Fruit fly (Drosophila melanogaster) whole organism, pupa: ENCODE data around the gene KP78b.

Source experiments
- CG10348 ChIP-seq: fragments of 200-800 bp; sonication (Bioruptor generic); IDR thresholded peaks from 2 replicates; pipeline ENCODE4 v1.3.6; 2022; ENCODE audit warnings: missing biosample characterization, missing genetic modification characterization
- CG12605 ChIP-seq: fragments of 200-800 bp; sonication (Bioruptor generic); IDR thresholded peaks from 2 replicates; pipeline ENCODE4 v1.3.6; 2022; ENCODE audit warnings: missing biosample characterization, missing genetic modification characterization
- CG13204 ChIP-seq: fragments of 200-800 bp; sonication (Bioruptor generic); optimal IDR thresholded peaks from 2 replicates; lab custom pipeline; 2018; ENCODE audit warnings: missing biosample characterization, mild to moderate bottlenecking, missing genetic modification characterization, moderate library complexity
- CG14655 ChIP-seq: fragments of 200-800 bp; sonication (Bioruptor generic); optimal IDR thresholded peaks from 3 replicates; lab custom pipeline; 2017; ENCODE audit warnings: mild to moderate bottlenecking, missing biosample characterization, missing genetic modification reagents, missing genetic modification characterization
- CG15710 ChIP-seq: fragments of 200-800 bp; sonication (Bioruptor generic); optimal IDR thresholded peaks from 2 replicates; lab custom pipeline; 2018; ENCODE audit warnings: missing biosample characterization, mild to moderate bottlenecking, missing genetic modification characterization, moderate library complexity
- CG17806 ChIP-seq: fragments of 200-800 bp; sonication (Bioruptor generic); optimal IDR thresholded peaks from 2 replicates; lab custom pipeline; 2018; ENCODE audit warnings: missing biosample characterization, mild to moderate bottlenecking, missing genetic modification characterization, moderate library complexity
- CG32121 ChIP-seq: fragments of 200-800 bp; sonication (Bioruptor generic); IDR thresholded peaks from 2 replicates; pipeline ENCODE4 v1.3.6; 2022; ENCODE audit warnings: missing biosample characterization, missing genetic modification characterization
- CG34367 ChIP-seq: fragments of 200-800 bp; sonication (Bioruptor generic); optimal IDR thresholded peaks from 2 replicates; lab custom pipeline; 2018; ENCODE audit warnings: missing biosample characterization, mild to moderate bottlenecking, missing genetic modification characterization
- CG4496 ChIP-seq: fragments of 200-800 bp; sonication (Bioruptor generic); IDR thresholded peaks from 3 replicates; pipeline ENCODE4 v1.3.6; 2022; ENCODE audit warnings: missing biosample characterization, missing genetic modification characterization
- CG8159 ChIP-seq: fragments of 200-800 bp; sonication (Bioruptor generic); optimal IDR thresholded peaks from 3 replicates; lab custom pipeline; 2018; ENCODE audit warnings: missing biosample characterization, mild to moderate bottlenecking, missing genetic modification characterization, moderate library complexity
- CG8301 ChIP-seq: fragments of 200-800 bp; sonication (Bioruptor generic); optimal IDR thresholded peaks from 2 replicates; lab custom pipeline; 2018; ENCODE audit warnings: missing biosample characterization, mild to moderate bottlenecking, missing genetic modification characterization
- CG9948 ChIP-seq: fragments of 200-800 bp; sonication (Bioruptor generic); optimal IDR thresholded peaks from 2 replicates; lab custom pipeline; 2018; ENCODE audit warnings: missing biosample characterization, mild to moderate bottlenecking, missing genetic modification characterization, moderate library complexity
- D1 ChIP-seq: fragments of 200-800 bp; sonication (Bioruptor generic); optimal IDR thresholded peaks from 2 replicates; lab custom pipeline; 2018; ENCODE audit warnings: missing biosample characterization, mild to moderate bottlenecking, missing genetic modification characterization, moderate library complexity
- EcR ChIP-seq: fragments of 200-800 bp; sonication (Bioruptor generic); optimal IDR thresholded peaks from 3 replicates; lab custom pipeline; 2019; ENCODE audit warnings: missing biosample characterization, missing genetic modification characterization, mild to moderate bottlenecking, moderate library complexity, missing genetic modification reagents
- Ets98B ChIP-seq: fragments of 200-800 bp; sonication (Bioruptor generic); IDR thresholded peaks from 2 replicates; pipeline ENCODE4 v1.3.6; 2022; ENCODE audit warnings: missing biosample characterization, missing genetic modification characterization
- Pif1A ChIP-seq: fragments of 200-800 bp; sonication (Bioruptor generic); optimal IDR thresholded peaks from 3 replicates; lab custom pipeline; 2016; ENCODE audit warnings: missing biosample characterization, missing genetic modification characterization
- Pif1B ChIP-seq: fragments of 200-800 bp; sonication (Bioruptor generic); optimal IDR thresholded peaks from 3 replicates; lab custom pipeline; 2016; ENCODE audit warnings: missing biosample characterization, missing genetic modification characterization
- Snoo ChIP-seq: fragments of 200-800 bp; sonication (Bioruptor generic); optimal IDR thresholded peaks from 3 replicates; lab custom pipeline; 2017; ENCODE audit warnings: missing biosample characterization, mild to moderate bottlenecking, missing genetic modification characterization, inconsistent platforms
- fd96Ca ChIP-seq: fragments of 200-800 bp; sonication (Bioruptor generic); IDR thresholded peaks from 3 replicates; pipeline ENCODE4 v1.3.6; 2022; ENCODE audit warnings: missing biosample characterization, missing genetic modification characterization
- gl ChIP-seq: fragments of 200-800 bp; sonication (Bioruptor generic); optimal IDR thresholded peaks from 2 replicates; lab custom pipeline; 2018; ENCODE audit warnings: missing biosample characterization, mild to moderate bottlenecking, missing genetic modification characterization
- rn ChIP-seq: fragments of 200-800 bp; sonication (Bioruptor generic); IDR thresholded peaks from 2 replicates; pipeline ENCODE4 v1.3.6; 2022; ENCODE audit warnings: missing biosample characterization, missing genetic modification characterization

KP78b gene

DNA sequence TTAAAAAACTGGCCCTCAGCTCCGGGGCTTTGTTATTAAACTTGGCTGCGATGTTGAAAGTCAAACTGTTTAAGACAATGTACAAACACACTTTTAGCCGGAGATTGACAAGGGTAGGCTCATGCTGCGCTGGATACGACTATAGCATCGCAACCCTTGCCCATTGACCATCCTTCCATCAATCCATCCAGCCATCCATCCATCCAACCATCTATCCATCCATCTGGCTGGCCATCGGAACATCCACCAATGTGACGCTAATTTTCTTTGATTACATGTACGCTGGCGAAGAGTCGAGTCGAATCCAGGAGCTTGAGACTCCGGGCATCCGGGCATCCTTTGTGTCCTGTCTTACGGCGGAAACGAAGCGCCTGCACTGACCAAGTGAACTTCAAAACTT lies 36.3 kb downstream of the KP78b start:
- TF ChIP-seq CG8159 = no peak
- TF ChIP-seq CG13204 (GFP tag; lab: Kevin White, UChicago) = no peak
- TF ChIP-seq Pif1B (GFP tag; lab: Kevin White, UChicago) = no peak
- no peak for TF ChIP-seq CG15710 (tag; lab: Kevin White, UChicago)
- TF ChIP-seq CG10348 (GFP tag; lab: Robert Waterston, UW) = no peak
- no peak for TF ChIP-seq CG14655 (GFP tag; lab: Kevin White, UChicago)
- no peak for TF ChIP-seq EcR (GFP tag; lab: Kevin White, UChicago)
- TF ChIP-seq gl (tag; lab: Kevin White, UChicago) = no peak
- TF ChIP-seq CG34367 (tag; lab: Kevin White, UChicago) = no peak
- TF ChIP-seq D1 (tag; lab: Kevin White, UChicago) = no peak
- no peak for TF ChIP-seq rn (GFP tag; lab: Robert Waterston, UW)
- no peak for TF ChIP-seq Pif1A (GFP tag; lab: Kevin White, UChicago)
- no peak for TF ChIP-seq CG9948 (tag; lab: Kevin White, UChicago)
- TF ChIP-seq Ets98B (GFP tag; lab: Robert Waterston, UW) = no peak
- TF ChIP-seq CG12605 = no peak

DNA sequence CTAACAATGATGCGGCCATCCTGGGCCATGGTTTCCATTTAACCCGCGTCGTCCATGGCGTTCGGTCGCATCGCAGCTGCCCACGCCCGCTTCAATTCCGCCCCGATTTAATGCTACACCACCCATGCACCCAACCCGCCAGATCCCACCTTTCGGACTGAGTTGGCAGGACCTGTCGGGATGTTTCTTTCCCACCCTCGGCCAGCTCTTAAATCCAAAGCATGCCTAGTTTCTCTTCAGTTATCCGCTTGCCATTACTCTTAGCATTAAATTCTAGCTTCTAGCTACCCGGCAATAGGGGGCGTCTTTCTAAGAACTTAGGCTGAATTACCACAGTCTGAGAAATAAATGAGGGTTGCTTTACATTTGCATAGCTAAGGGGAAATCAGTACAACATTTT lies 40.6 kb downstream of the KP78b start:
- TF ChIP-seq CG32121 (GFP tag; lab: Robert Waterston, UW) (no peak), Pif1A (GFP tag; lab: Kevin White, UChicago) (peak; percentile 10)

DNA sequence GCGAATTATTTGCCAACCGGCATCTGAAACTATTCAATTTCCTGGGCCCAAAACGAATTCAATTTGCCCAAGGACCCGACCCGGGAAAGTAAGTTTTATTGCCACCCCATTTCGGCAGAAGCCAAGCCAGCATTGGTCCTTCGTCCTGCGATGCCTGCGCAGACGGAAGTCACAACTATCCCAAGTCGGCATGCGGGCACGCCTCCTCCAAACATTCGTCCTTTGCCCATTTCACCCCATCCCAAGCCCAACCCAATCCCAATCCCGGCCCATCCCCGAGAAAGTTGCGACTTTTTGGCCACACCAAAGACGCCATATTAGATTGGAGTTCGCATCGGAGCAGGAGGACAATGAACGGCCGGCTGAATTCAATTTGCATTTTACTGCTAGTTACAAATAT lies 42.3 kb downstream of the KP78b start:
- TF ChIP-seq EcR (GFP tag; lab: Kevin White, UChicago) = no peak
- TF ChIP-seq CG8301 (tag; lab: Kevin White, UChicago) = no peak
- TF ChIP-seq D1 (tag; lab: Kevin White, UChicago) = no peak
- TF ChIP-seq gl (tag; lab: Kevin White, UChicago) = no peak
- TF ChIP-seq CG34367 (tag; lab: Kevin White, UChicago) = no peak
- no peak for TF ChIP-seq CG15710 (tag; lab: Kevin White, UChicago)
- TF ChIP-seq Ets98B (GFP tag; lab: Robert Waterston, UW) = no peak
- TF ChIP-seq CG14655 (GFP tag; lab: Kevin White, UChicago) = no peak
- TF ChIP-seq CG8159 = no peak
- no peak for TF ChIP-seq Pif1A (GFP tag; lab: Kevin White, UChicago)
- no peak for TF ChIP-seq CG4496 (GFP tag; lab: Robert Waterston, UW)
- no peak for TF ChIP-seq rn (GFP tag; lab: Robert Waterston, UW)
- no peak for TF ChIP-seq CG32121 (GFP tag; lab: Robert Waterston, UW)
- TF ChIP-seq CG9948 (tag; lab: Kevin White, UChicago) = no peak
- no peak for TF ChIP-seq Snoo (tag; lab: Kevin White, UChicago)

- no peak for TF ChIP-seq fd96Ca (GFP tag; lab: Robert Waterston, UW)
- TF ChIP-seq CG14655 (GFP tag; lab: Kevin White, UChicago) = no peak
- TF ChIP-seq Pif1A (GFP tag; lab: Kevin White, UChicago) = no peak
- TF ChIP-seq EcR (GFP tag; lab: Kevin White, UChicago) = no peak
- TF ChIP-seq CG17806 (tag; lab: Kevin White, UChicago) = no peak
- no peak for TF ChIP-seq rn (GFP tag; lab: Robert Waterston, UW)
- no peak for TF ChIP-seq CG13204 (GFP tag; lab: Kevin White, UChicago)
- TF ChIP-seq CG4496 (GFP tag; lab: Robert Waterston, UW) = no peak
Measured at dm6 chr3R:11305917-11306316, 47.0 kb downstream of the KP78b start.

DNA sequence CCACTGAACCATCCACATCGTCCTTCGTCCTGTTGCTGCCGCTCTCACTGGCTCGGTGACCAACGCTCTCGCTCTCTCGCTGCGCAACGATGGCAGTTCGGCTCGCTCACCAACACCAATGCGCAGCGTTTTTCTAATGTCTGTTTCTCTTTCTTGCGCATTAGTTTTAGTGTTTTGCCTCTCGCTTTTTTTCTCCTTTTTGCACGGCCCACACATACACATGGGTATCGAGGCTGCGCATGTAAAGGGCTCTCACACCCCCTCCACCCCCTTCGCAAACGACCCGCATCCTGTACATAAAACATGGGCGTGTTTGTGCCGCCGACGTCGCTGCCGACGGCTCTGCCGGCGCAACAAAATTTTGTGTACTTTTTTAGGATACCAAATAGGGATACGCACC lies 50.0 kb downstream of the KP78b start:
- TF ChIP-seq D1 (tag; lab: Kevin White, UChicago) (no peak), fd96Ca (GFP tag; lab: Robert Waterston, UW) (0 out of 3 replicates have a peak, but pooled peaks have one; percentile 23)
